Worm (Caenorhabditis elegans) whole organism, L2 larva: Measurements from ENCODE around the gene F38A6.4.

Source experiments
- C34F6.9 ChIP-seq: fragments of 150-350 bp; optimal IDR thresholded peaks from 2 replicates; lab custom pipeline; 2014; ENCODE audit warnings: missing biosample characterization, missing genetic modification characterization
- F13H6.1 ChIP-seq: sonication (generic microtip); optimal IDR thresholded peaks from 2 replicates; lab custom pipeline; 2016; ENCODE audit warnings: missing genetic modification characterization, missing compliant biosample characterization
- R02D3.7 ChIP-seq: fragments of 150-350 bp; optimal IDR thresholded peaks from 2 replicates; lab custom pipeline; 2014; ENCODE audit warnings: missing biosample characterization, missing genetic modification characterization
- Y55F3AM.14 ChIP-seq: fragments of 200-800 bp; sonication (Bioruptor generic); optimal IDR thresholded peaks from 2 replicates; lab custom pipeline; 2018; ENCODE audit warnings: mild to moderate bottlenecking, missing genetic modification characterization, missing compliant biosample characterization
- ZK546.5 ChIP-seq: sonication (generic microtip); optimal IDR thresholded peaks from 2 replicates; lab custom pipeline; 2017; ENCODE audit warnings: missing biosample characterization, missing genetic modification characterization
- alr-1 ChIP-seq: fragments of 150-350 bp; optimal IDR thresholded peaks from 2 replicates; lab custom pipeline; 2014; ENCODE audit warnings: missing biosample characterization, missing genetic modification characterization
- aly-2 ChIP-seq: fragments of 150-350 bp; optimal IDR thresholded peaks from 2 replicates; lab custom pipeline; 2014; ENCODE audit warnings: missing biosample characterization, missing genetic modification characterization
- ama-1 ChIP-seq: fragments of 150-350 bp; optimal IDR thresholded peaks from 2 replicates; lab custom pipeline; 2018; ENCODE audit warnings: inconsistent platforms
- blmp-1 ChIP-seq: sonication (generic microtip); optimal IDR thresholded peaks from 2 replicates; lab custom pipeline; 2017; ENCODE audit warnings: missing genetic modification characterization, mild to moderate bottlenecking, missing compliant biosample characterization, antibody characterized with exemption, moderate library complexity; ENCODE audit not compliant: insufficient read depth
- ceh-16 ChIP-seq: fragments of 150-350 bp; optimal IDR thresholded peaks from 2 replicates; lab custom pipeline; 2014; ENCODE audit warnings: missing biosample characterization, missing genetic modification characterization
- ceh-82 ChIP-seq: fragments of 150-350 bp; optimal IDR thresholded peaks from 2 replicates; lab custom pipeline; 2014; ENCODE audit warnings: missing biosample characterization, missing genetic modification characterization
- crh-2 ChIP-seq: sonication (generic microtip); optimal IDR thresholded peaks from 2 replicates; lab custom pipeline; 2017; ENCODE audit warnings: missing biosample characterization, missing genetic modification characterization
- dmd-4 ChIP-seq: sonication (generic microtip); optimal IDR thresholded peaks from 2 replicates; lab custom pipeline; 2017; ENCODE audit warnings: missing biosample characterization, missing genetic modification characterization
- egl-27 ChIP-seq: sonication (generic microtip); optimal IDR thresholded peaks from 3 replicates; lab custom pipeline; 2017; ENCODE audit warnings: missing biosample characterization, missing genetic modification reagents, missing genetic modification characterization
- elt-1 ChIP-seq: fragments of 150-350 bp; optimal IDR thresholded peaks from 2 replicates; lab custom pipeline; 2014; ENCODE audit warnings: missing biosample characterization, missing genetic modification characterization
- elt-3 ChIP-seq: sonication (generic microtip); optimal IDR thresholded peaks from 2 replicates; lab custom pipeline; 2017; ENCODE audit warnings: missing biosample characterization, missing genetic modification characterization
- fos-1 ChIP-seq: fragments of 150-350 bp; optimal IDR thresholded peaks from 2 replicates; lab custom pipeline; 2014; ENCODE audit warnings: missing biosample characterization, missing genetic modification characterization
- gmeb-1 ChIP-seq: fragments of 150-350 bp; optimal IDR thresholded peaks from 2 replicates; lab custom pipeline; 2014; ENCODE audit warnings: missing biosample characterization, missing genetic modification characterization
- lin-11 ChIP-seq: fragments of 150-350 bp; sonication (generic microtip); optimal IDR thresholded peaks from 2 replicates; lab custom pipeline; 2014; ENCODE audit warnings: missing biosample characterization, missing genetic modification characterization, inconsistent platforms, mixed read lengths
- lin-13 ChIP-seq: fragments of 150-350 bp; optimal IDR thresholded peaks from 2 replicates; lab custom pipeline; 2014; ENCODE audit warnings: missing biosample characterization, missing genetic modification reagents, missing genetic modification characterization
- lin-39 ChIP-seq: fragments of 150-350 bp; optimal IDR thresholded peaks from 2 replicates; lab custom pipeline; 2014; ENCODE audit warnings: missing biosample characterization, missing genetic modification reagents, missing genetic modification characterization
- lsy-2 ChIP-seq, 2 experiments: fragments of 150-350 bp in 1 of 2; sonication (generic microtip) in 1 of 2; optimal IDR thresholded peaks; 2 replicates each; lab custom pipeline; 2014 to 2017; ENCODE audit warnings: missing biosample characterization in 2 of 2, missing genetic modification characterization in 2 of 2
- mab-5 ChIP-seq: fragments of 150-350 bp; optimal IDR thresholded peaks from 2 replicates; lab custom pipeline; 2014; ENCODE audit warnings: missing biosample characterization, missing genetic modification characterization
- mbf-1 ChIP-seq: sonication (generic microtip); optimal IDR thresholded peaks from 2 replicates; lab custom pipeline; 2017; ENCODE audit warnings: missing biosample characterization, missing genetic modification characterization
- mdl-1 ChIP-seq, 2 experiments: fragments of 150-350 bp in 1 of 2; sonication (generic microtip) in 1 of 2; optimal IDR thresholded peaks; 2 replicates each; lab custom pipeline; 2017; ENCODE audit warnings: missing biosample characterization in 2 of 2, missing genetic modification characterization in 2 of 2
- nhr-10 ChIP-seq: sonication (generic microtip); optimal IDR thresholded peaks from 2 replicates; lab custom pipeline; 2017; ENCODE audit warnings: missing biosample characterization, missing genetic modification characterization
- nhr-11 ChIP-seq: fragments of 150-350 bp; optimal IDR thresholded peaks from 2 replicates; lab custom pipeline; 2014; ENCODE audit warnings: missing biosample characterization, missing genetic modification characterization
- nhr-12 ChIP-seq: fragments of 150-350 bp; optimal IDR thresholded peaks from 2 replicates; lab custom pipeline; 2014; ENCODE audit warnings: missing biosample characterization, missing genetic modification characterization
- nhr-129 ChIP-seq: fragments of 150-350 bp; optimal IDR thresholded peaks from 2 replicates; lab custom pipeline; 2014; ENCODE audit warnings: missing biosample characterization, missing genetic modification characterization
- nhr-21 ChIP-seq: fragments of 150-350 bp; optimal IDR thresholded peaks from 2 replicates; lab custom pipeline; 2014; ENCODE audit warnings: missing biosample characterization, missing genetic modification characterization
- nhr-23 ChIP-seq: fragments of 150-350 bp; optimal IDR thresholded peaks from 2 replicates; lab custom pipeline; 2014; ENCODE audit warnings: missing biosample characterization, missing genetic modification reagents, missing genetic modification characterization
- nhr-237 ChIP-seq: fragments of 150-350 bp; optimal IDR thresholded peaks from 2 replicates; lab custom pipeline; 2014; ENCODE audit warnings: missing biosample characterization, missing genetic modification characterization
- nhr-25 ChIP-seq: fragments of 150-350 bp; sonication (generic microtip); optimal IDR thresholded peaks from 3 replicates; lab custom pipeline; 2014; ENCODE audit warnings: missing biosample characterization, missing genetic modification characterization
- nhr-6 ChIP-seq: fragments of 150-350 bp; optimal IDR thresholded peaks from 2 replicates; lab custom pipeline; 2014; ENCODE audit warnings: missing biosample characterization, missing genetic modification characterization
- nhr-77 ChIP-seq: fragments of 150-350 bp; optimal IDR thresholded peaks from 2 replicates; lab custom pipeline; 2014; ENCODE audit warnings: missing biosample characterization, missing genetic modification characterization
- peb-1 ChIP-seq: fragments of 150-350 bp; optimal IDR thresholded peaks from 2 replicates; lab custom pipeline; 2014; ENCODE audit warnings: missing biosample characterization, missing genetic modification characterization
- sem-4 ChIP-seq: fragments of 150-350 bp; optimal IDR thresholded peaks from 2 replicates; lab custom pipeline; 2014; ENCODE audit warnings: missing biosample characterization, missing genetic modification reagents, missing genetic modification characterization
- skn-1 ChIP-seq: sonication (generic microtip); optimal IDR thresholded peaks from 2 replicates; lab custom pipeline; 2017; ENCODE audit warnings: missing biosample characterization, missing genetic modification characterization
- sma-3 ChIP-seq: sonication (generic microtip); optimal IDR thresholded peaks from 2 replicates; lab custom pipeline; 2016; ENCODE audit warnings: missing genetic modification reagents, missing genetic modification characterization, missing compliant biosample characterization
- sma-9 ChIP-seq, 2 experiments: fragments of 150-350 bp in 1 of 2; sonication (generic microtip) in 1 of 2; optimal IDR thresholded peaks; 2 replicates each; lab custom pipeline; 2014 to 2016; ENCODE audit warnings: missing genetic modification characterization in 2 of 2, mild to moderate bottlenecking in 1 of 2, missing biosample characterization in 1 of 2, missing compliant biosample characterization in 1 of 2, missing genetic modification reagents in 1 of 2, moderate library complexity in 1 of 2
- snpc-4 ChIP-seq: fragments of 150-350 bp; optimal IDR thresholded peaks from 2 replicates; lab custom pipeline; 2014; ENCODE audit warnings: missing biosample characterization, missing genetic modification characterization
- unc-39 ChIP-seq: fragments of 150-350 bp; optimal IDR thresholded peaks from 2 replicates; lab custom pipeline; 2014; ENCODE audit warnings: missing biosample characterization, missing genetic modification characterization
- unc-55 ChIP-seq: fragments of 150-350 bp; sonication (generic microtip); optimal IDR thresholded peaks from 3 replicates; lab custom pipeline; 2014; ENCODE audit warnings: missing biosample characterization, missing genetic modification reagents, missing genetic modification characterization
- unc-62 ChIP-seq: fragments of 150-350 bp; optimal IDR thresholded peaks from 2 replicates; lab custom pipeline; 2014; ENCODE audit warnings: missing biosample characterization, missing genetic modification reagents, missing genetic modification characterization
- zag-1 ChIP-seq: fragments of 150-350 bp; optimal IDR thresholded peaks from 2 replicates; lab custom pipeline; 2014; ENCODE audit warnings: missing biosample characterization, missing genetic modification characterization
- ztf-1 ChIP-seq: fragments of 200-800 bp; sonication (Bioruptor generic); conservative IDR thresholded peaks from 2 replicates; pipeline ENCODE4 v1.3.6; 2022; ENCODE audit warnings: missing genetic modification characterization, missing compliant biosample characterization
- ztf-11 ChIP-seq: sonication (generic microtip); optimal IDR thresholded peaks from 2 replicates; lab custom pipeline; 2017; ENCODE audit warnings: missing biosample characterization, missing genetic modification characterization
- ztf-4 ChIP-seq: fragments of 150-350 bp; optimal IDR thresholded peaks from 2 replicates; lab custom pipeline; 2014; ENCODE audit warnings: missing biosample characterization, missing genetic modification characterization

The F38A6.4 gene

ce11 chrV:20776761-20777160 is 1.6 kb upstream of the F38A6.4 start:
- TF ChIP-seq nhr-25 (tag; lab: Kevin White, UChicago), result no peak
- peak; percentile 40 for TF ChIP-seq lin-13 (GFP tag; lab: Kevin White, UChicago)
- no peak for TF ChIP-seq ztf-1 (GFP tag; lab: Robert Waterston, UW)
- no peak for TF ChIP-seq elt-1 (tag; lab: Kevin White, UChicago)
- TF ChIP-seq nhr-10 (tag; lab: Kevin White, UChicago), result no peak
- TF ChIP-seq lsy-2 (tag; optimal IDR thresholded peaks at IDR 0.05; lab: Kevin White, UChicago), result peak in 1 of 2 experiments; percentile 72
- no peak for TF ChIP-seq ceh-82
- TF ChIP-seq nhr-77 (tag; lab: Kevin White, UChicago), result no peak
- TF ChIP-seq egl-27, result peak; percentile 48
- TF ChIP-seq mdl-1 (tag; optimal IDR thresholded peaks at IDR 0.05; lab: Kevin White, UChicago), result peak; percentile 60 to 68
- TF ChIP-seq ama-1, result peak; percentile 3
- TF ChIP-seq Y55F3AM.14, result no peak
- no peak for TF ChIP-seq unc-39 (tag; lab: Kevin White, UChicago)
- TF ChIP-seq gmeb-1 (tag; lab: Kevin White, UChicago), result no peak
- TF ChIP-seq nhr-12 (tag; lab: Kevin White, UChicago), result no peak
- TF ChIP-seq sma-9 (GFP tag; optimal IDR thresholded peaks at IDR 0.05; lab: Kevin White, UChicago), result peak; percentile 77
- no peak for TF ChIP-seq sma-9 (tag; optimal IDR thresholded peaks at IDR 0.05; lab: Kevin White, UChicago)
- no peak for TF ChIP-seq blmp-1 (tag; lab: Kevin White, UChicago)
- TF ChIP-seq C34F6.9 (tag; lab: Kevin White, UChicago), result peak; percentile 78
- no peak for TF ChIP-seq ztf-11 (tag; lab: Kevin White, UChicago)
- TF ChIP-seq ztf-4 (tag; lab: Kevin White, UChicago), result peak; percentile 80
- TF ChIP-seq nhr-21 (tag; lab: Kevin White, UChicago), result peak; percentile 13
- peak; percentile 88 for TF ChIP-seq nhr-129 (tag; lab: Kevin White, UChicago)
- no peak for TF ChIP-seq dmd-4 (tag; lab: Kevin White, UChicago)
- no peak for TF ChIP-seq mab-5 (tag; lab: Kevin White, UChicago)
- TF ChIP-seq lin-11, result peak; percentile 74
- no peak for TF ChIP-seq ZK546.5 (tag; lab: Kevin White, UChicago)
- TF ChIP-seq snpc-4, result peak; percentile 54
- TF ChIP-seq crh-2 (tag; lab: Kevin White, UChicago), result peak; percentile 74
- no peak for TF ChIP-seq aly-2 (tag; lab: Kevin White, UChicago)
- TF ChIP-seq nhr-23 (tag; lab: Kevin White, UChicago), result no peak
- no peak for TF ChIP-seq alr-1 (tag; lab: Kevin White, UChicago)
- no peak for TF ChIP-seq nhr-11 (tag; lab: Kevin White, UChicago)
- no peak for TF ChIP-seq elt-3 (tag; lab: Kevin White, UChicago)
- TF ChIP-seq sem-4, result peak; percentile 40
- TF ChIP-seq R02D3.7 (tag; lab: Kevin White, UChicago), result no peak
- TF ChIP-seq lin-39, result no peak
- TF ChIP-seq skn-1 (tag; lab: Kevin White, UChicago), result no peak
- no peak for TF ChIP-seq ceh-16
- peak; percentile 77 for TF ChIP-seq F13H6.1 (tag; lab: Kevin White, UChicago)
- peak; percentile 51 for TF ChIP-seq zag-1 (tag; lab: Kevin White, UChicago)
- TF ChIP-seq nhr-237, result no peak
- TF ChIP-seq sma-3 (GFP tag; lab: Kevin White, UChicago), result no peak
- peak; percentile 17 for TF ChIP-seq fos-1 (tag; lab: Kevin White, UChicago)
- TF ChIP-seq unc-55 (GFP tag; lab: Kevin White, UChicago), result peak; percentile 90
- no peak for TF ChIP-seq peb-1 (tag; lab: Kevin White, UChicago)
- no peak for TF ChIP-seq mbf-1 (tag; lab: Kevin White, UChicago)
- no peak for TF ChIP-seq unc-62 (GFP tag; lab: Kevin White, UChicago)
- TF ChIP-seq nhr-6 (tag; lab: Kevin White, UChicago), result no peak
